Worm (Caenorhabditis elegans) whole organism, midembryonic: ENCODE results near the gene F58H1.7.

Experiments used
- flt-1 ChIP-seq: fragments of 200-800 bp; sonication (Bioruptor generic); IDR thresholded peaks from 2 replicates; pipeline ENCODE4 v1.3.6; 2022; ENCODE audit warnings: missing genetic modification characterization, missing compliant biosample characterization
- klf-2 ChIP-seq: fragments of 200-800 bp; sonication (Bioruptor generic); conservative IDR thresholded peaks from 2 replicates; pipeline ENCODE4 v1.3.6; 2022; ENCODE audit warnings: missing genetic modification reagents, missing genetic modification characterization, missing compliant biosample characterization
- tab-1 ChIP-seq: fragments of 200-800 bp; sonication (Bioruptor generic); IDR thresholded peaks from 2 replicates; pipeline ENCODE4 v1.3.6; 2022; ENCODE audit warnings: missing genetic modification characterization, missing compliant biosample characterization

ce11 chrV:11945429-11945828, 19.2 kb downstream of the F58H1.7 start:
- TF ChIP-seq klf-2 = no peak
- no peak for TF ChIP-seq flt-1 (GFP tag; lab: Robert Waterston, UW)
- no peak for TF ChIP-seq tab-1 (GFP tag; lab: Robert Waterston, UW)
